Worm (Caenorhabditis elegans) whole organism, midembryonic: ENCODE results near the gene srz-14.

ENCODE experiments used
- cog-1 ChIP-seq: sonication (generic microtip); optimal IDR thresholded peaks from 2 replicates; lab custom pipeline; 2016; ENCODE audit warnings: missing genetic modification characterization, missing compliant biosample characterization
- flt-1 ChIP-seq: fragments of 200-800 bp; sonication (Bioruptor generic); IDR thresholded peaks from 2 replicates; pipeline ENCODE4 v1.3.6; 2022; ENCODE audit warnings: missing genetic modification characterization, missing compliant biosample characterization
- med-1 ChIP-seq: sonication (generic microtip); optimal IDR thresholded peaks from 2 replicates; lab custom pipeline; 2017; ENCODE audit warnings: missing genetic modification characterization, mild to moderate bottlenecking, missing compliant biosample characterization, antibody characterized with exemption, missing genetic modification reagents; ENCODE audit not compliant: insufficient read depth
- ref-1 ChIP-seq: fragments of 200-800 bp; sonication (Bioruptor generic); conservative IDR thresholded peaks from 2 replicates; pipeline ENCODE4 v1.3.6; 2022; ENCODE audit warnings: missing genetic modification reagents, missing genetic modification characterization, missing compliant biosample characterization
- tab-1 ChIP-seq: fragments of 200-800 bp; sonication (Bioruptor generic); IDR thresholded peaks from 2 replicates; pipeline ENCODE4 v1.3.6; 2022; ENCODE audit warnings: missing genetic modification characterization, missing compliant biosample characterization
- ztf-23 ChIP-seq: fragments of 200-800 bp; sonication (Bioruptor generic); IDR thresholded peaks from 2 replicates; pipeline ENCODE4 v1.3.6; 2022; ENCODE audit warnings: missing genetic modification reagents, missing genetic modification characterization, missing compliant biosample characterization

ce11 chrV:16160087-16160486 lies 23.4 kb upstream of the srz-14 start:
- TF ChIP-seq tab-1 (GFP tag; lab: Robert Waterston, UW), result no peak
- TF ChIP-seq med-1 (GFP tag; lab: Kevin White, UChicago), result no peak
- no peak for TF ChIP-seq ref-1
- no peak for TF ChIP-seq flt-1 (GFP tag; lab: Robert Waterston, UW)
- no peak for TF ChIP-seq ztf-23 (GFP tag; lab: Robert Waterston, UW)
- TF ChIP-seq cog-1 (tag; lab: Kevin White, UChicago), result no peak
